Fruit fly (Drosophila melanogaster) whole organism, prepupa: ENCODE measurements around the gene CG33253.
A peak's percentile ranks its signal among the peaks of the same experiment; 100 is the strongest.

ENCODE experiments used
- Blimp-1 ChIP-seq: fragments of 200-800 bp; sonication (Bioruptor generic); optimal IDR thresholded peaks from 3 replicates; lab custom pipeline; 2017; ENCODE audit warnings: missing biosample characterization, missing genetic modification characterization, mild to moderate bottlenecking, moderate library complexity, missing genetic modification reagents
- CG11294 ChIP-seq: fragments of 200-800 bp; sonication (Bioruptor generic); IDR thresholded peaks from 2 replicates; pipeline ENCODE4 v1.3.6; 2022; ENCODE audit warnings: missing biosample characterization, missing genetic modification characterization
- CG11762 ChIP-seq: fragments of 200-800 bp; sonication (Bioruptor generic); optimal IDR thresholded peaks from 3 replicates; lab custom pipeline; 2016; ENCODE audit warnings: missing biosample characterization, missing genetic modification characterization; ENCODE audit not compliant: insufficient read depth
- CG11902 ChIP-seq: fragments of 200-800 bp; sonication (Bioruptor generic); optimal IDR thresholded peaks from 3 replicates; lab custom pipeline; 2016; ENCODE audit warnings: missing biosample characterization, missing genetic modification characterization
- CG15336 ChIP-seq: fragments of 200-800 bp; sonication (Bioruptor generic); IDR thresholded peaks from 2 replicates; pipeline ENCODE4 v1.3.6; 2022; ENCODE audit warnings: missing biosample characterization, missing genetic modification characterization
- CG16779 ChIP-seq: fragments of 200-800 bp; sonication (Bioruptor generic); optimal IDR thresholded peaks from 3 replicates; lab custom pipeline; 2017; ENCODE audit warnings: missing biosample characterization, mild to moderate bottlenecking, missing genetic modification characterization
- CG32006 ChIP-seq: fragments of 200-800 bp; sonication (Bioruptor generic); optimal IDR thresholded peaks from 3 replicates; lab custom pipeline; 2017; ENCODE audit warnings: missing biosample characterization, mild to moderate bottlenecking, missing genetic modification characterization
- CG34406 ChIP-seq: fragments of 200-800 bp; sonication (Bioruptor generic); optimal IDR thresholded peaks from 3 replicates; lab custom pipeline; 2016; ENCODE audit warnings: missing biosample characterization, missing genetic modification characterization
- CG3919 ChIP-seq: fragments of 200-800 bp; sonication (Bioruptor generic); optimal IDR thresholded peaks from 3 replicates; lab custom pipeline; 2016; ENCODE audit warnings: missing biosample characterization, missing genetic modification characterization
- CG6163 ChIP-seq: fragments of 200-800 bp; sonication (Bioruptor generic); IDR thresholded peaks from 3 replicates; pipeline ENCODE4 v1.3.6; 2022; ENCODE audit warnings: missing biosample characterization, missing genetic modification characterization
- CG6276 ChIP-seq: fragments of 200-800 bp; sonication (Bioruptor generic); optimal IDR thresholded peaks from 2 replicates; lab custom pipeline; 2017; ENCODE audit warnings: missing biosample characterization, mild to moderate bottlenecking, missing genetic modification characterization
- CG6808 ChIP-seq: fragments of 200-800 bp; sonication (Bioruptor generic); optimal IDR thresholded peaks from 3 replicates; lab custom pipeline; 2017; ENCODE audit warnings: missing biosample characterization, missing genetic modification characterization, mild to moderate bottlenecking, moderate library complexity, missing genetic modification reagents
- CG6854 ChIP-seq: fragments of 200-800 bp; sonication (Bioruptor generic); optimal IDR thresholded peaks from 2 replicates; lab custom pipeline; 2017; ENCODE audit warnings: missing biosample characterization, mild to moderate bottlenecking, missing genetic modification characterization
- CG7368 ChIP-seq: fragments of 200-800 bp; sonication (Bioruptor generic); optimal IDR thresholded peaks from 3 replicates; lab custom pipeline; 2016; ENCODE audit warnings: missing biosample characterization, missing genetic modification characterization
- CG8119 ChIP-seq: fragments of 200-800 bp; sonication (Bioruptor generic); IDR thresholded peaks from 3 replicates; pipeline ENCODE4 v1.3.6; 2022; ENCODE audit warnings: missing biosample characterization, missing genetic modification characterization
- CG8632 ChIP-seq: fragments of 200-800 bp; sonication (Bioruptor generic); optimal IDR thresholded peaks from 3 replicates; lab custom pipeline; 2016; ENCODE audit warnings: missing biosample characterization, missing genetic modification characterization
- Eip78C ChIP-seq: fragments of 200-800 bp; sonication (Bioruptor generic); peaks from one replicate; lab custom pipeline; 2016; ENCODE audit warnings: missing biosample characterization, missing genetic modification characterization
- Eip93F ChIP-seq: fragments of 200-800 bp; sonication (Bioruptor generic); optimal IDR thresholded peaks from 2 replicates; lab custom pipeline; 2016; ENCODE audit warnings: missing biosample characterization, mild to moderate bottlenecking, missing genetic modification characterization
- Ets96B ChIP-seq: fragments of 200-800 bp; optimal IDR thresholded peaks from 2 replicates; lab custom pipeline; 2019; ENCODE audit warnings: missing biosample characterization, mild to moderate bottlenecking, missing genetic modification characterization, moderate library complexity
- Hr38 ChIP-seq: sonication (Bioruptor generic); optimal IDR thresholded peaks from 2 replicates; lab custom pipeline; 2016; ENCODE audit warnings: missing biosample characterization, missing genetic modification characterization
- Hr4 ChIP-seq: fragments of 200-800 bp; sonication (Bioruptor generic); optimal IDR thresholded peaks from 3 replicates; lab custom pipeline; 2016; ENCODE audit warnings: missing biosample characterization, missing genetic modification characterization
- Lpt ChIP-seq: fragments of 200-800 bp; sonication (Bioruptor generic); optimal IDR thresholded peaks from 3 replicates; lab custom pipeline; 2016; ENCODE audit warnings: missing biosample characterization, missing genetic modification characterization
- Met ChIP-seq: fragments of 200-800 bp; sonication (Bioruptor generic); optimal IDR thresholded peaks from 3 replicates; lab custom pipeline; 2016; ENCODE audit warnings: missing biosample characterization, missing genetic modification characterization
- Sox14 ChIP-seq: fragments of 200-800 bp; sonication (Bioruptor generic); optimal IDR thresholded peaks from 3 replicates; lab custom pipeline; 2016; ENCODE audit warnings: missing biosample characterization, missing genetic modification characterization
- Sox15 ChIP-seq: fragments of 200-800 bp; sonication (Bioruptor generic); optimal IDR thresholded peaks from 3 replicates; lab custom pipeline; 2016; ENCODE audit warnings: missing biosample characterization, missing genetic modification characterization
- achi ChIP-seq: fragments of 200-800 bp; sonication (Bioruptor generic); optimal IDR thresholded peaks from 3 replicates; lab custom pipeline; 2016; ENCODE audit warnings: missing biosample characterization, missing genetic modification characterization
- cyc ChIP-seq: fragments of 200-800 bp; sonication (Bioruptor generic); optimal IDR thresholded peaks from 3 replicates; lab custom pipeline; 2016; ENCODE audit warnings: missing biosample characterization, missing genetic modification characterization
- eg ChIP-seq: fragments of 200-800 bp; sonication (Bioruptor generic); IDR thresholded peaks from 3 replicates; pipeline ENCODE4 v1.3.6; 2022; ENCODE audit warnings: missing biosample characterization, missing genetic modification characterization
- fkh ChIP-seq: fragments of 200-800 bp; sonication (Bioruptor generic); optimal IDR thresholded peaks from 3 replicates; lab custom pipeline; 2017; ENCODE audit warnings: missing biosample characterization, mild to moderate bottlenecking, missing genetic modification characterization, moderate library complexity
- lz ChIP-seq: fragments of 200-800 bp; sonication (Bioruptor generic); optimal IDR thresholded peaks from 3 replicates; lab custom pipeline; 2016; ENCODE audit warnings: missing biosample characterization, missing genetic modification characterization
- pdm3 ChIP-seq: fragments of 200-800 bp; sonication (Bioruptor generic); optimal IDR thresholded peaks from 3 replicates; lab custom pipeline; 2016; ENCODE audit warnings: missing biosample characterization, missing genetic modification characterization
- spab ChIP-seq: fragments of 200-800 bp; sonication (Bioruptor generic); optimal IDR thresholded peaks from 2 replicates; lab custom pipeline; 2017; ENCODE audit warnings: missing biosample characterization, mild to moderate bottlenecking, missing genetic modification characterization, missing genetic modification reagents
- ss ChIP-seq, 2 experiments: fragments of 200-800 bp; sonication (Bioruptor generic); optimal IDR thresholded peaks; 2 replicates in 1 of 2; 3 replicates in 1 of 2; lab custom pipeline; 2017 to 2018; ENCODE audit warnings: mild to moderate bottlenecking in 2 of 2, missing biosample characterization in 2 of 2, missing genetic modification characterization in 2 of 2, moderate library complexity in 1 of 2
- svp ChIP-seq: fragments of 200-800 bp; sonication (Bioruptor generic); peaks from one replicate; lab custom pipeline; 2016; ENCODE audit warnings: missing biosample characterization, missing genetic modification characterization
- vri ChIP-seq: fragments of 200-800 bp; sonication (Bioruptor generic); optimal IDR thresholded peaks from 3 replicates; lab custom pipeline; 2016; ENCODE audit warnings: missing biosample characterization, mild to moderate bottlenecking, missing genetic modification characterization

CG33253 gene

DNA sequence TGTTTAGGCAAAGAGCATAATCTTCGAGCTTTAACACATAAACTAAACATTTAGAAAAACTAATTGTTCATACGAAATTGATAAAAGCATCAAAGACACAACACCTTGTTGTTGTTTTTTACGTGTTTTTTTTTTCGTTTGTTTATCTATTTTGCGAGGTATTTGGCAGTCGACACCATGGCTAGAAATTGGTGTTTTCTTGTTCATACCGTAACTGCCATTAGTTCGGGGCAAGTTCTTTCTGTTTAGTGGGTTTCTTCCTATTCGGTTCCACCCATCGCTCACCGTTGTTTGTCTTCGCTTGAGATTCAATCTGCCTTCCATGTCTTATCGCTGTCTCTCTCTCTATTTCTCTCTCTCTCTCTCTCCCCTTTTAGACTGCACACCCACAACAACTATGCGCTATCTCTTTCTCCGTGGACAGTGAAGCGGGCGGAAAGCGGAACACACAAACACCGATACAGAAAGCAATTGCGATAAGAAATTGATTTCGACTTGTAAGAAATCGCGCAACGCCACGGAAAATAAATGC is 36.7 kb upstream of the CG33253 start (continued):
- TF ChIP-seq Eip93F = no peak
- TF ChIP-seq CG15336 (GFP tag; lab: Robert Waterston, UW) = peak; percentile 46
- peak; percentile 23 for TF ChIP-seq achi (GFP tag; lab: Kevin White, UChicago)
- no peak for TF ChIP-seq Sox15 (GFP tag; lab: Kevin White, UChicago)
- TF ChIP-seq CG7368 (GFP tag; lab: Kevin White, UChicago) = no peak
- TF ChIP-seq CG8632 (GFP tag; lab: Kevin White, UChicago) = peak; percentile 18
- no peak for TF ChIP-seq CG34406 (GFP tag; lab: Kevin White, UChicago)
- TF ChIP-seq Sox14 (GFP tag; lab: Kevin White, UChicago) = peak; percentile 15
- TF ChIP-seq Blimp-1 = no peak
- TF ChIP-seq CG11902 (GFP tag; lab: Kevin White, UChicago) = no peak
- TF ChIP-seq CG11294 = no peak
- TF ChIP-seq lz (GFP tag; lab: Kevin White, UChicago) = peak; percentile 8
- TF ChIP-seq Ets96B (tag; lab: Kevin White, UChicago) = no peak
- TF ChIP-seq CG6854 (GFP tag; lab: Kevin White, UChicago) = no peak
- TF ChIP-seq CG6276 (GFP tag; lab: Kevin White, UChicago) = peak; percentile 24
- no peak for TF ChIP-seq CG16779 (tag; lab: Kevin White, UChicago)
- peak; percentile 4 for TF ChIP-seq cyc (GFP tag; lab: Kevin White, UChicago)
- no peak for TF ChIP-seq Hr38
- TF ChIP-seq Hr4 (GFP tag; lab: Kevin White, UChicago) = peak; percentile 58
- peak; percentile 15 for TF ChIP-seq CG11762 (GFP tag; lab: Kevin White, UChicago)
- TF ChIP-seq CG8119 (GFP tag; lab: Robert Waterston, UW) = peak; percentile 61
- TF ChIP-seq Lpt (GFP tag; lab: Kevin White, UChicago) = peak; percentile 19

DNA sequence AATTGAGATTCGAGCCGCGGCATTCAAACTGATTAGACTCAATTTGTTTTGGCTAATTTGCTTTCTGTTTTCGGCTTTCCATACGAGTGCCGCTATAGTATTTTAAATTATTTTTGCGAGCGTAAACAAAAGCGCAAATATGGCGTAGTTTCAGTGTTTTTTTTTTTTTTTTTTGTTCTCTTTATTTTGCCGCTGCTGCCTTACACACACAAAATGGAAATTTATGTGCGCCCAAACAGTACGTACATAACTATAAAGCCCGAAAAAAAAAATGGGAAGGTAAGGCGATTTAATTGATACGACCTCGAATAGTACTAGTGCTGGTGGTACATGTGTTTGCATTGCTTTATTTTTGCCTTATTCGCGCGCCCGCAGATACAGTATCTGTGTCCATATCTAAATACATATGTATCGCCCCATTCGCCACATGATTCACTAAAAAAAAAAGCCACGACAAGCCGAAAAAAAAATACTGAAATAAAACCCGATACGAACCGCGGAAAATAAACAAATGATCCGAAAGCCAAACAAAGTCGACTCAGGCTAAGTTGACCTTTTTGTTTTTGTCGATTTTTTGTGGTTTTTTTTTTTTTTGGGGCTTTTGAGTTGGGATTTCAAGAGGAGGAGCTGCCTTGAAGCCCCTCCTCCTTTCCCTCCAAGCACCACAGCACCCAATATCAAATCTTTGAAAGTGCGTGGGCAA is 35.1 kb upstream of the CG33253 start:
- TF ChIP-seq Eip78C (GFP tag; lab: Kevin White, UChicago) (peak; percentile 42), ss (GFP tag; optimal IDR thresholded peaks at IDR 0.05; lab: Kevin White, UChicago) (peak in 1 of 2 experiments; percentile 26), Sox14 (GFP tag; lab: Kevin White, UChicago) (no peak), CG15336 (GFP tag; lab: Robert Waterston, UW) (0 out of 2 replicates have a peak, but pooled peaks have one; percentile 8), CG32006 (GFP tag; lab: Kevin White, UChicago) (peak; percentile 13), CG3919 (GFP tag; lab: Kevin White, UChicago) (peak; percentile 13), svp (peak; percentile 16), lz (GFP tag; lab: Kevin White, UChicago) (no peak), CG8119 (GFP tag; lab: Robert Waterston, UW) (0 out of 3 replicates have a peak, but pooled peaks have one; percentile 27), CG6808 (GFP tag; lab: Kevin White, UChicago) (peak; percentile 4), Eip93F (peak; percentile 4), eg (GFP tag; lab: Robert Waterston, UW) (peak; percentile 49; the same call in 1 of the 3 replicates), CG11902 (GFP tag; lab: Kevin White, UChicago) (no peak), spab (GFP tag; lab: Kevin White, UChicago) (no peak), CG6163 (GFP tag; lab: Robert Waterston, UW) (peak; percentile 65; the same call in 2 of the 3 replicates), fkh (GFP tag; lab: Kevin White, UChicago) (peak; percentile 24), CG34406 (GFP tag; lab: Kevin White, UChicago) (peak; percentile 30), vri (GFP tag; lab: Kevin White, UChicago) (peak; percentile 14), CG8632 (GFP tag; lab: Kevin White, UChicago) (peak; percentile 38), Met (GFP tag; lab: Kevin White, UChicago) (no peak), pdm3 (GFP tag; lab: Kevin White, UChicago) (no peak)
- TF ChIP-seq, all 60 proteins: peak for 15
